Worm (Caenorhabditis elegans): ENCODE measurements around the gene srlf-24.

Gene srlf-24

DNA sequence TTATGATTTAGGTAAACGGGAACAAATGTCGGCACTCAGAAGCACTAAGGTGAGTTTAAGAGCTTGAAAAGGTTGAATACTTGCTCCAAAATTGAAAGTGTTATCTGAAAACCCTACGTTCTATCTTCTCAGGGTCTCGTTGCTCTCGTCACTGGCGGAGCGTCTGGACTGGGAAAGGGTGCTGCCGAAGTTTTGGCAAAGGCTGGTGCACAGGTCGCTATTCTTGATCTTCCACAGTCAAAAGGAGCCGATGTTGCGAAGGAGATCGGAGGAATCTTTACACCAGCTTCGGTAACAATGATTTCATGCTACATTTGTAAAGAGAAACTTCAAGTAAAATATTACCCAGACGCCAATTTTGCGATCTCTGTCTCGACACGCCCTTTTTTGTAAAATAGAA is 25.6 kb upstream of the srlf-24 start, which contains the start of gene ard-1:
TSS of gene ard-1 (plus strand) at position 12 of the 400 bp plus-strand sequence.
- no peak for TF ChIP-seq nhr-43 (tag; optimal IDR thresholded peaks at IDR 0.05; ENCODE audit: poor library complexity, severe bottlenecking)
- TF ChIP-seq nhr-12 (tag; optimal IDR thresholded peaks at IDR 0.05), result no peak
- TF ChIP-seq elt-3 (tag; optimal IDR thresholded peaks at IDR 0.05), result no peak
- TF ChIP-seq aly-2 (tag; optimal IDR thresholded peaks at IDR 0.05), result no peak
- TF ChIP-seq ceh-82 (tag; optimal IDR thresholded peaks at IDR 0.05), result no peak
- no peak for TF ChIP-seq lin-15B (tag; optimal IDR thresholded peaks at IDR 0.05)
- no peak for TF ChIP-seq jun-1 (tag; optimal IDR thresholded peaks at IDR 0.05)
- no peak for TF ChIP-seq ztf-4 (tag; optimal IDR thresholded peaks at IDR 0.05)
- no peak for TF ChIP-seq fkh-10 (GFP tag; optimal IDR thresholded peaks at IDR 0.05)
- no peak for TF ChIP-seq nhr-77 (tag; optimal IDR thresholded peaks at IDR 0.05)
- no peak for TF ChIP-seq unc-39 (tag; optimal IDR thresholded peaks at IDR 0.05)
- TF ChIP-seq elt-1 (tag; optimal IDR thresholded peaks at IDR 0.05), result no peak
- TF ChIP-seq mml-1 (tag; optimal IDR thresholded peaks at IDR 0.05), result no peak
- TF ChIP-seq pqm-1 (tag; optimal IDR thresholded peaks at IDR 0.05), result no peak
- TF ChIP-seq nhr-23 (tag; optimal IDR thresholded peaks at IDR 0.05), result no peak
- TF ChIP-seq lin-39 (tag; optimal IDR thresholded peaks at IDR 0.05), result no peak
- TF ChIP-seq hmg-11 (tag; optimal IDR thresholded peaks at IDR 0.05), result no peak
- no peak for TF ChIP-seq ceh-28 (tag; optimal IDR thresholded peaks at IDR 0.05)
- no peak for TF ChIP-seq tbx-2 (tag; optimal IDR thresholded peaks at IDR 0.05)
- no peak for TF ChIP-seq ama-1 (optimal IDR thresholded peaks at IDR 0.05)

DNA sequence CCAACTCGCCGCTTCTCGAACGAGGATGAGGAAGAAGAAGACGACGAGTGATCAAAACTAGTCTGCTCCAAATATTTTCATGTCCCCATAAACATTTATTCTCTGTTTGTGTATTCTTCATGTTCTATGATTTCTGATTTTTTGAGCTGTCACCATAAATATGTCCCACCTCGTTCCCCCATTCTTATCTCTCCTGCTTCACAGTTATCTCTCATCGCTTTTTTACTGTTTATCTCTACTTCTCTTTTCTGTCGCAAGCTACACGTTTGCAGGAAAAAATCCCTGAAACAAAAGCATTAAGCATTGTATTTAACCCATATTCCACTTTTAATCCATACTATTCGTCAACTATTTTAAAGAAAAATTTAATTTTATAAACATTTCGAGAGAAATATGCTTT is 25.1 kb upstream of the srlf-24 start:
- TF ChIP-seq eor-1 (tag; optimal IDR thresholded peaks at IDR 0.05) (no peak), unc-39 (tag; optimal IDR thresholded peaks at IDR 0.05) (no peak), nhr-23 (tag; optimal IDR thresholded peaks at IDR 0.05) (no peak), sea-2 (GFP tag; optimal IDR thresholded peaks at IDR 0.05) (no peak), elt-3 (tag; optimal IDR thresholded peaks at IDR 0.05) (no peak), ztf-4 (tag; optimal IDR thresholded peaks at IDR 0.05) (no peak), daf-12 (tag; optimal IDR thresholded peaks at IDR 0.05) (no peak), nhr-43 (tag; optimal IDR thresholded peaks at IDR 0.05; ENCODE audit: poor library complexity, severe bottlenecking) (no peak), hmg-11 (tag; optimal IDR thresholded peaks at IDR 0.05) (no peak), nhr-12 (tag; optimal IDR thresholded peaks at IDR 0.05) (no peak), zag-1 (tag; optimal IDR thresholded peaks at IDR 0.05) (no peak), pha-4 (tag; optimal IDR thresholded peaks at IDR 0.05) (peak; percentile 29), pqm-1 (tag; optimal IDR thresholded peaks at IDR 0.05) (peak; percentile 11), mml-1 (tag; optimal IDR thresholded peaks at IDR 0.05) (no peak), nfya-1 (tag; optimal IDR thresholded peaks at IDR 0.05; ENCODE audit: insufficient read depth) (peak; percentile 44), fkh-2 (tag; optimal IDR thresholded peaks at IDR 0.05) (no peak), snpc-4 (tag; optimal IDR thresholded peaks at IDR 0.05) (no peak), nhr-25 (tag; optimal IDR thresholded peaks at IDR 0.05) (no peak), egl-27 (tag; optimal IDR thresholded peaks at IDR 0.05) (no peak), ceh-9 (tag; optimal IDR thresholded peaks at IDR 0.05) (no peak), lin-39 (tag; optimal IDR thresholded peaks at IDR 0.05) (no peak), unc-62 (GFP tag; optimal IDR thresholded peaks at IDR 0.05) (no peak), ceh-82 (tag; optimal IDR thresholded peaks at IDR 0.05) (no peak), fos-1 (tag; optimal IDR thresholded peaks at IDR 0.05) (no peak), nhr-76 (tag; optimal IDR thresholded peaks at IDR 0.05) (no peak), ceh-28 (tag; optimal IDR thresholded peaks at IDR 0.05) (no peak), elt-2 (tag; optimal IDR thresholded peaks at IDR 0.05) (peak; percentile 58)

DNA sequence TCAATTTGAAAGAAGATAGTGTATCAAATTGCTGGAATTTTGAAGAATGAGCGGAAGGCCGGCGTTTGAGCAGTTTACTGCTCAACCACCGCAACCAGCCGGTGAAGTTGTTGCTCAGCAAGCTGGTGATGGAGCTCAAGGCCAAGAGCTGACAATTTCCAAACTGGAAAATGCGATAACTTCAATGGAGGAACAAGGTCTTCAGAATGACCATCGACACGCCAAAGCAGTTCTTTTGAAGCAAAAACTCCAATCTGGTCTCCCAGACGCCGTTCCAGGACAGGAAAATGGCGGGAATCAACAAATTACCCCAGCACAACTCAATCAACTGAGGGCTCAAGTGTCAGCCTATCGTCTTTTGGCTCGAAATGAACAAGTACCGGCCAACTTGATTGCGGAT is 20.4 kb upstream of the srlf-24 start:
- no peak for TF ChIP-seq unc-39 (tag; optimal IDR thresholded peaks at IDR 0.05)
- TF ChIP-seq ztf-11 (tag; optimal IDR thresholded peaks at IDR 0.05), result no peak
- TF ChIP-seq nhr-77 (tag; optimal IDR thresholded peaks at IDR 0.05), result no peak
- TF ChIP-seq nhr-28 (tag; optimal IDR thresholded peaks at IDR 0.05), result no peak
- TF ChIP-seq daf-12 (tag; optimal IDR thresholded peaks at IDR 0.05), result no peak
- TF ChIP-seq elt-2 (tag; optimal IDR thresholded peaks at IDR 0.05), result no peak
- TF ChIP-seq ama-1 (optimal IDR thresholded peaks at IDR 0.05), result no peak
- no peak for TF ChIP-seq nhr-11 (tag; optimal IDR thresholded peaks at IDR 0.05)
- TF ChIP-seq sea-2 (GFP tag; optimal IDR thresholded peaks at IDR 0.05), result no peak
- TF ChIP-seq egl-27 (tag; optimal IDR thresholded peaks at IDR 0.05), result no peak
- no peak for TF ChIP-seq nhr-25 (tag; optimal IDR thresholded peaks at IDR 0.05)

DNA sequence TGAATTAATAATTGTTTCAGACTA is 20.2 kb upstream of the srlf-24 start, which contains the start of gene swsn-4:
TSS of gene swsn-4 (plus strand) at position 21 of the 24 bp plus-strand sequence.
- TF ChIP-seq ceh-9 (tag; optimal IDR thresholded peaks at IDR 0.05), result no peak
- no peak for TF ChIP-seq zag-1 (tag; optimal IDR thresholded peaks at IDR 0.05)
- TF ChIP-seq nfya-1 (tag; optimal IDR thresholded peaks at IDR 0.05; ENCODE audit: insufficient read depth), result no peak
- no peak for TF ChIP-seq eor-1 (tag; optimal IDR thresholded peaks at IDR 0.05)
